Worm (Caenorhabditis elegans) whole organism, young adult: ENCODE results near the gene Y46G5A.7.

Source experiments
- F22D6.2 ChIP-seq: sonication (generic microtip); optimal IDR thresholded peaks from 2 replicates; lab custom pipeline; 2016; ENCODE audit warnings: mild to moderate bottlenecking, missing genetic modification characterization, missing compliant biosample characterization
- F55B11.4 ChIP-seq: sonication (generic microtip); optimal IDR thresholded peaks from 2 replicates; lab custom pipeline; 2016; ENCODE audit warnings: missing compliant biosample characterization, missing genetic modification characterization, borderline replicate concordance; ENCODE audit not compliant: insufficient read depth
- K11D2.4 ChIP-seq: fragments of 200-800 bp; sonication (Bioruptor generic); IDR thresholded peaks from 2 replicates; pipeline ENCODE4 v1.3.6; 2022; ENCODE audit warnings: missing genetic modification reagents, missing genetic modification characterization, missing compliant biosample characterization
- ama-1 ChIP-seq, 3 experiments: fragments of 150-350 bp in 1 of 3; sonication (generic microtip) in 2 of 3; optimal IDR thresholded peaks; 2 replicates each; lab custom pipeline; 2014 to 2018; ENCODE audit warnings: missing biosample characterization in 2 of 3, missing genetic modification characterization in 2 of 3, missing genetic modification reagents in 2 of 3
- ceh-91 ChIP-seq: fragments of 200-800 bp; sonication (Bioruptor generic); IDR thresholded peaks from 2 replicates; pipeline ENCODE4 v1.3.6; 2022; ENCODE audit warnings: missing genetic modification reagents, missing genetic modification characterization, missing compliant biosample characterization
- madf-3 ChIP-seq: fragments of 200-800 bp; sonication (Bioruptor generic); IDR thresholded peaks from 2 replicates; pipeline ENCODE4 v1.3.6; 2022; ENCODE audit warnings: missing genetic modification reagents, missing genetic modification characterization, missing compliant biosample characterization
- mxl-1 ChIP-seq: sonication (generic microtip); optimal IDR thresholded peaks from 2 replicates; lab custom pipeline; 2016; ENCODE audit warnings: missing genetic modification characterization, missing compliant biosample characterization
- nhr-80 ChIP-seq: sonication (generic microtip); optimal IDR thresholded peaks from 2 replicates; lab custom pipeline; 2016; ENCODE audit warnings: missing genetic modification characterization, missing compliant biosample characterization
- pha-4 ChIP-seq: fragments of 150-350 bp; sonication (generic microtip); optimal IDR thresholded peaks from 2 replicates; lab custom pipeline; 2014; ENCODE audit warnings: missing biosample characterization, missing genetic modification reagents, missing genetic modification characterization
- snpc-4 ChIP-seq, 5 experiments: fragments of 150-350 bp in 1 of 5; sonication (generic microtip) in 4 of 5; optimal IDR thresholded peaks; 2 replicates each; lab custom pipeline; 2014 to 2018; ENCODE audit warnings: missing genetic modification characterization in 5 of 5, missing biosample characterization in 3 of 5, antibody characterized with exemption in 2 of 5, mild to moderate bottlenecking in 2 of 5, missing compliant biosample characterization in 2 of 5, missing genotype in 2 of 5, moderate library complexity in 2 of 5, missing genetic modification reagents in 1 of 5
- somi-1 ChIP-seq: fragments of 200-800 bp; sonication (Bioruptor generic); optimal IDR thresholded peaks from 2 replicates; lab custom pipeline; 2018; ENCODE audit warnings: mild to moderate bottlenecking, missing genetic modification characterization, missing compliant biosample characterization
- unc-62 ChIP-seq: fragments of 150-350 bp; optimal IDR thresholded peaks from 2 replicates; lab custom pipeline; 2014; ENCODE audit warnings: missing biosample characterization, missing genetic modification reagents, missing genetic modification characterization

ce11 chrII:12767258-12767824, 11.2 kb upstream of the Y46G5A.7 start:
- TF ChIP-seq mxl-1 (tag; lab: Kevin White, UChicago) (no peak), unc-62 (GFP tag; lab: Kevin White, UChicago) (no peak), F22D6.2 (no peak), F55B11.4 (tag; lab: Kevin White, UChicago) (no peak), ama-1 (optimal IDR thresholded peaks at IDR 0.05; lab: Kevin White, UChicago) (no peak), ama-1 (GFP tag; optimal IDR thresholded peaks at IDR 0.05; lab: Kevin White, UChicago) (no peak), somi-1 (GFP tag; lab: Kevin White, UChicago) (no peak), madf-3 (GFP tag; lab: Robert Waterston, UW) (no peak), pha-4 (tag; lab: Kevin White, UChicago) (no peak), snpc-4 (GFP tag; optimal IDR thresholded peaks at IDR 0.05; lab: Kevin White, UChicago) (no peak), snpc-4 (tag; optimal IDR thresholded peaks at IDR 0.05; lab: Kevin White, UChicago) (no peak), K11D2.4 (GFP tag; lab: Robert Waterston, UW) (no peak), ceh-91 (GFP tag; lab: Robert Waterston, UW) (no peak), nhr-80 (tag; lab: Kevin White, UChicago) (no peak)
